Worm (Caenorhabditis elegans) whole organism, young adult: Measurements from ENCODE around the gene srw-71.

Experiments used
- D2030.7 ChIP-seq: fragments of 200-800 bp; sonication (Bioruptor generic); IDR thresholded peaks from 2 replicates; pipeline ENCODE4 v1.3.6; 2022; ENCODE audit warnings: missing genetic modification reagents, missing genetic modification characterization, missing compliant biosample characterization
- F52B5.7 ChIP-seq: sonication (generic microtip); optimal IDR thresholded peaks from 2 replicates; lab custom pipeline; 2016; ENCODE audit warnings: mild to moderate bottlenecking, missing genetic modification characterization, missing compliant biosample characterization
- F57A8.1 ChIP-seq: fragments of 200-800 bp; sonication (Bioruptor generic); optimal IDR thresholded peaks from 2 replicates; lab custom pipeline; 2018; ENCODE audit warnings: mild to moderate bottlenecking, missing genetic modification characterization, moderate library complexity, missing compliant biosample characterization
- T26A5.8 ChIP-seq: sonication (generic microtip); optimal IDR thresholded peaks from 2 replicates; lab custom pipeline; 2016; ENCODE audit warnings: missing genetic modification characterization, missing compliant biosample characterization
- nfyb-1 ChIP-seq: fragments of 200-800 bp; sonication (Bioruptor generic); IDR thresholded peaks from 2 replicates; pipeline ENCODE4 v1.3.6; 2022; ENCODE audit warnings: missing genetic modification reagents, missing genetic modification characterization, missing compliant biosample characterization
- nhr-179 ChIP-seq: sonication (generic microtip); optimal IDR thresholded peaks from 2 replicates; lab custom pipeline; 2016; ENCODE audit warnings: mild to moderate bottlenecking, missing genetic modification characterization, missing compliant biosample characterization
- sea-2 ChIP-seq: fragments of 200-800 bp; sonication (Bioruptor generic); IDR thresholded peaks from 2 replicates; pipeline ENCODE4 v1.3.6; 2022; ENCODE audit warnings: missing genetic modification characterization, missing compliant biosample characterization
- unc-130 ChIP-seq: sonication (generic microtip); optimal IDR thresholded peaks from 2 replicates; lab custom pipeline; 2016; ENCODE audit warnings: missing genetic modification reagents, missing genetic modification characterization, missing compliant biosample characterization
- ztf-25 ChIP-seq: fragments of 200-800 bp; sonication (Bioruptor generic); IDR thresholded peaks from 2 replicates; pipeline ENCODE4 v1.3.6; 2022; ENCODE audit warnings: missing genetic modification reagents, missing genetic modification characterization, missing compliant biosample characterization

ce11 chrV:7478404-7478803 lies 47.5 kb upstream of the srw-71 start, which contains the start of gene str-190:
- TF ChIP-seq D2030.7 (GFP tag; lab: Robert Waterston, UW) (no peak), T26A5.8 (tag; lab: Kevin White, UChicago) (no peak), sea-2 (no peak), F52B5.7 (tag; lab: Kevin White, UChicago) (no peak), unc-130 (GFP tag; lab: Kevin White, UChicago) (no peak), F57A8.1 (no peak), nhr-179 (tag; lab: Kevin White, UChicago) (no peak), ztf-25 (GFP tag; lab: Robert Waterston, UW) (no peak), nfyb-1 (GFP tag; lab: Robert Waterston, UW) (no peak)
